Fruit fly (Drosophila melanogaster) whole organism, embryonic: ENCODE results near the gene ATP8B.

ENCODE experiments used
- Atf6 ChIP-seq: fragments of 200-800 bp; sonication (Bioruptor generic); IDR thresholded peaks from 2 replicates; pipeline ENCODE4 v1.3.6; 2022; ENCODE audit warnings: missing biosample characterization, missing genetic modification characterization
- CG10274 ChIP-seq: fragments of 200-800 bp; sonication (Bioruptor generic); optimal IDR thresholded peaks from 3 replicates; lab custom pipeline; 2017; ENCODE audit warnings: missing biosample characterization, mild to moderate bottlenecking, missing genetic modification characterization
- CG10959 ChIP-seq: fragments of 200-800 bp; sonication (Bioruptor generic); IDR thresholded peaks from 2 replicates; pipeline ENCODE4 v1.3.6; 2022; ENCODE audit warnings: missing biosample characterization, missing genetic modification characterization
- CG11456 ChIP-seq: fragments of 200-800 bp; sonication (Bioruptor generic); IDR thresholded peaks from 3 replicates; pipeline ENCODE4 v1.3.6; 2022; ENCODE audit warnings: missing biosample characterization, missing genetic modification characterization
- CG11723 ChIP-seq: fragments of 200-800 bp; sonication (Bioruptor generic); optimal IDR thresholded peaks from 2 replicates; lab custom pipeline; 2017; ENCODE audit warnings: missing biosample characterization, mild to moderate bottlenecking, missing genetic modification characterization
- CG14014 ChIP-seq: fragments of 200-800 bp; sonication (Bioruptor generic); IDR thresholded peaks from 2 replicates; pipeline ENCODE4 v1.3.6; 2022; ENCODE audit warnings: missing biosample characterization, missing genetic modification characterization
- CG14441 ChIP-seq: fragments of 200-800 bp; sonication (Bioruptor generic); IDR thresholded peaks from 2 replicates; pipeline ENCODE4 v1.3.6; 2022; ENCODE audit warnings: missing biosample characterization, missing genetic modification characterization
- CG1529 ChIP-seq: fragments of 200-800 bp; sonication (Bioruptor generic); optimal IDR thresholded peaks from 3 replicates; lab custom pipeline; 2018; ENCODE audit warnings: missing biosample characterization, missing genetic modification characterization
- CG16779 ChIP-seq: fragments of 200-800 bp; sonication (Bioruptor generic); IDR thresholded peaks from 2 replicates; pipeline ENCODE4 v1.3.6; 2022; ENCODE audit warnings: missing biosample characterization, missing genetic modification characterization
- CG16813 ChIP-seq: fragments of 200-800 bp; sonication (Bioruptor generic); IDR thresholded peaks from 3 replicates; pipeline ENCODE4 v1.3.6; 2022; ENCODE audit warnings: missing biosample characterization, missing genetic modification characterization; ENCODE audit not compliant: partially characterized antibody
- CG1792 ChIP-seq: fragments of 200-800 bp; sonication (Bioruptor generic); optimal IDR thresholded peaks from 2 replicates; lab custom pipeline; 2016; ENCODE audit warnings: missing biosample characterization, missing genetic modification characterization
- CG2120 ChIP-seq: fragments of 200-800 bp; sonication (Bioruptor generic); optimal IDR thresholded peaks from 3 replicates; lab custom pipeline; 2016; ENCODE audit warnings: missing biosample characterization, missing genetic modification characterization
- CG2712 ChIP-seq: fragments of 200-800 bp; optimal IDR thresholded peaks from 3 replicates; lab custom pipeline; 2019; ENCODE audit warnings: missing biosample characterization, mild to moderate bottlenecking, missing genetic modification characterization, moderate library complexity
- CG31224 ChIP-seq: fragments of 200-800 bp; sonication (Bioruptor generic); IDR thresholded peaks from 2 replicates; pipeline ENCODE4 v1.3.6; 2022; ENCODE audit warnings: missing biosample characterization, missing genetic modification characterization
- CG33213 ChIP-seq: fragments of 200-800 bp; sonication (Bioruptor generic); optimal IDR thresholded peaks from 3 replicates; lab custom pipeline; 2016; ENCODE audit warnings: missing biosample characterization, missing genetic modification characterization
- CG42726 ChIP-seq: fragments of 200-800 bp; sonication (Bioruptor generic); IDR thresholded peaks from 2 replicates; pipeline ENCODE4 v1.3.6; 2022; ENCODE audit warnings: missing biosample characterization, missing genetic modification characterization; ENCODE audit not compliant: partially characterized antibody
- CG4707 ChIP-seq: fragments of 200-800 bp; sonication (Bioruptor generic); optimal IDR thresholded peaks from 2 replicates; lab custom pipeline; 2018; ENCODE audit warnings: missing biosample characterization, mild to moderate bottlenecking, missing genetic modification characterization, moderate library complexity
- CG4820 ChIP-seq: fragments of 200-800 bp; sonication (Bioruptor generic); optimal IDR thresholded peaks from 3 replicates; lab custom pipeline; 2016; ENCODE audit warnings: missing biosample characterization, missing genetic modification characterization
- CG5180 ChIP-seq: fragments of 200-800 bp; sonication (Bioruptor generic); optimal IDR thresholded peaks from 3 replicates; lab custom pipeline; 2017; ENCODE audit warnings: missing biosample characterization, missing genetic modification characterization, mild to moderate bottlenecking, moderate library complexity, missing genetic modification reagents
- CG5245 ChIP-seq: fragments of 200-800 bp; sonication (Bioruptor generic); optimal IDR thresholded peaks from 3 replicates; lab custom pipeline; 2016; ENCODE audit warnings: missing biosample characterization, missing genetic modification characterization
- CG5953 ChIP-seq: fragments of 200-800 bp; sonication (Bioruptor generic); IDR thresholded peaks from 2 replicates; pipeline ENCODE4 v1.3.6; 2022; ENCODE audit warnings: missing biosample characterization, missing genetic modification characterization
- CG6654 ChIP-seq: fragments of 200-800 bp; sonication (Bioruptor generic); optimal IDR thresholded peaks from 2 replicates; lab custom pipeline; 2017; ENCODE audit warnings: missing biosample characterization, mild to moderate bottlenecking, missing genetic modification characterization
- CG6765 ChIP-seq: fragments of 200-800 bp; sonication (Bioruptor generic); optimal IDR thresholded peaks from 3 replicates; lab custom pipeline; 2017; ENCODE audit warnings: missing biosample characterization, mild to moderate bottlenecking, missing genetic modification characterization
- CrebB ChIP-seq: fragments of 200-800 bp; sonication (Bioruptor generic); optimal IDR thresholded peaks from 3 replicates; lab custom pipeline; 2018; ENCODE audit warnings: missing biosample characterization, mild to moderate bottlenecking, missing genetic modification characterization
- D ChIP-seq, 2 experiments: fragments of 200-800 bp in 1 of 2; fragments of >200 bp in 1 of 2; sonication (Bioruptor generic) in 1 of 2; optimal IDR thresholded peaks; 2 replicates in 1 of 2; 3 replicates in 1 of 2; lab custom pipeline; 2017; ENCODE audit warnings: mild to moderate bottlenecking in 1 of 2, missing biosample characterization in 1 of 2, missing genetic modification characterization in 1 of 2, missing genetic modification reagents in 1 of 2
- HmgD ChIP-seq: fragments of 200-800 bp; sonication (Bioruptor generic); optimal IDR thresholded peaks from 3 replicates; lab custom pipeline; 2016; ENCODE audit warnings: missing biosample characterization, missing genetic modification characterization
- Meics ChIP-seq: fragments of 200-800 bp; sonication (Bioruptor generic); optimal IDR thresholded peaks from 2 replicates; lab custom pipeline; 2017; ENCODE audit warnings: missing biosample characterization, mild to moderate bottlenecking, missing genetic modification characterization
- Neu2 ChIP-seq: fragments of 200-800 bp; sonication (Bioruptor generic); optimal IDR thresholded peaks from 3 replicates; lab custom pipeline; 2016; ENCODE audit warnings: missing biosample characterization, missing genetic modification characterization, borderline replicate concordance
- NfI ChIP-seq: fragments of 200-800 bp; sonication (Bioruptor generic); optimal IDR thresholded peaks from 3 replicates; lab custom pipeline; 2018; ENCODE audit warnings: missing biosample characterization, mild to moderate bottlenecking, missing genetic modification characterization, moderate library complexity
- PHDP ChIP-seq: fragments of 200-800 bp; sonication (Bioruptor generic); optimal IDR thresholded peaks from 3 replicates; lab custom pipeline; 2018; ENCODE audit warnings: missing biosample characterization, mild to moderate bottlenecking, missing genetic modification characterization, moderate library complexity
- Six4 ChIP-seq: fragments of 200-800 bp; sonication (Bioruptor generic); optimal IDR thresholded peaks from 2 replicates; lab custom pipeline; 2016; ENCODE audit warnings: missing biosample characterization, missing genetic modification characterization
- Sox100B ChIP-seq: fragments of 200-800 bp; sonication (Bioruptor generic); optimal IDR thresholded peaks from 3 replicates; lab custom pipeline; 2018; ENCODE audit warnings: missing biosample characterization, mild to moderate bottlenecking, missing genetic modification characterization
- Xbp1 ChIP-seq: fragments of 200-800 bp; sonication (Bioruptor generic); optimal IDR thresholded peaks from 3 replicates; lab custom pipeline; 2016; ENCODE audit warnings: missing biosample characterization, mild to moderate bottlenecking, missing genetic modification characterization
- bowl ChIP-seq: fragments of 200-800 bp; sonication (Bioruptor generic); IDR thresholded peaks from 2 replicates; pipeline ENCODE4 v1.3.6; 2022; ENCODE audit warnings: missing biosample characterization, missing genetic modification characterization
- br ChIP-seq: fragments of >200 bp; optimal IDR thresholded peaks from 2 replicates; lab custom pipeline; 2017
- btn ChIP-seq: fragments of 200-800 bp; sonication (Bioruptor generic); optimal IDR thresholded peaks from 2 replicates; lab custom pipeline; 2016; ENCODE audit warnings: missing biosample characterization, missing genetic modification characterization
- chif ChIP-seq, 2 experiments: fragments of 200-800 bp; sonication (Bioruptor generic); optimal IDR thresholded peaks; 3 replicates each; lab custom pipeline; 2016; ENCODE audit warnings: missing biosample characterization in 2 of 2, missing genetic modification characterization in 2 of 2
- chm ChIP-seq: fragments of 200-800 bp; sonication (Bioruptor generic); IDR thresholded peaks from 2 replicates; pipeline ENCODE4 v1.3.6; 2022; ENCODE audit warnings: missing biosample characterization, missing genetic modification characterization
- da ChIP-seq: fragments of 200-800 bp; sonication (Bioruptor generic); optimal IDR thresholded peaks from 2 replicates; lab custom pipeline; 2016; ENCODE audit warnings: missing biosample characterization, missing genetic modification characterization
- esg ChIP-seq: fragments of 200-800 bp; sonication (Bioruptor generic); conservative IDR thresholded peaks from 2 replicates; pipeline ENCODE4 v1.3.6; 2022; ENCODE audit warnings: missing biosample characterization, missing genetic modification characterization
- eve ChIP-seq, 2 experiments: fragments of >200 bp; optimal IDR thresholded peaks; 2 replicates each; lab custom pipeline; 2017; ENCODE audit warnings: missing biosample characterization in 2 of 2, missing genetic modification characterization in 2 of 2
- fd102C ChIP-seq: fragments of 200-800 bp; sonication (Bioruptor generic); optimal IDR thresholded peaks from 2 replicates; lab custom pipeline; 2018; ENCODE audit warnings: missing biosample characterization, mild to moderate bottlenecking, missing genetic modification characterization, moderate library complexity
- fru ChIP-seq: fragments of >200 bp; optimal IDR thresholded peaks from 2 replicates; lab custom pipeline; 2017
- h ChIP-seq: fragments of >200 bp; optimal IDR thresholded peaks from 2 replicates; lab custom pipeline; 2017
- pan ChIP-seq, 4 experiments: fragments of >200 bp in 3 of 4; fragments of 200-800 bp in 1 of 4; sonication (Bioruptor generic) in 1 of 4; optimal IDR thresholded peaks in 3 of 4; IDR thresholded peaks in 1 of 4; 2 replicates each; pipeline versions ENCODE4 v1.3.6 to Lab custom; 2017 to 2022; ENCODE audit warnings: missing biosample characterization in 2 of 4, missing genetic modification characterization in 2 of 4, mixed read lengths in 1 of 4
- salm ChIP-seq: fragments of 200-800 bp; sonication (Bioruptor generic); optimal IDR thresholded peaks from 2 replicates; lab custom pipeline; 2018; ENCODE audit warnings: missing biosample characterization, mild to moderate bottlenecking, missing genetic modification characterization
- sd ChIP-seq: fragments of 200-800 bp; sonication (Bioruptor generic); optimal IDR thresholded peaks from 3 replicates; lab custom pipeline; 2018; ENCODE audit warnings: missing biosample characterization, mild to moderate bottlenecking, missing genetic modification characterization, moderate library complexity
- slbo ChIP-seq: fragments of 200-800 bp; sonication (Bioruptor generic); IDR thresholded peaks from 2 replicates; pipeline ENCODE4 v1.3.6; 2022; ENCODE audit warnings: missing biosample characterization, missing genetic modification characterization
- toy ChIP-seq: fragments of 200-800 bp; sonication (Bioruptor generic); IDR thresholded peaks from 2 replicates; pipeline ENCODE4 v1.3.6; 2022; ENCODE audit warnings: missing biosample characterization, missing genetic modification characterization
- ttk ChIP-seq: fragments of 200-800 bp; sonication (Bioruptor generic); IDR thresholded peaks from 2 replicates; pipeline ENCODE4 v2.1.2; 2022; ENCODE audit warnings: missing biosample characterization, missing genetic modification characterization
- twi ChIP-seq: fragments of 200-800 bp; optimal IDR thresholded peaks from 2 replicates; lab custom pipeline; 2019; ENCODE audit warnings: missing biosample characterization, mild to moderate bottlenecking, missing genetic modification characterization, moderate library complexity

The ATP8B gene

dm6 chr3R:12121161-12121560 lies 30.7 kb upstream of the ATP8B start (continued):
- TF ChIP-seq CG1792 (GFP tag; lab: Kevin White, UChicago) (peak; percentile 81), CG10274 (GFP tag; lab: Kevin White, UChicago) (peak; percentile 77), twi (tag; lab: Kevin White, UChicago) (peak; percentile 60), h (lab: Kevin White, UChicago) (no peak), CG11723 (GFP tag; lab: Kevin White, UChicago) (peak; percentile 80), CG14014 (GFP tag; lab: Robert Waterston, UW) (peak; percentile 90), CG6765 (GFP tag; lab: Kevin White, UChicago) (peak; percentile 84), CG5953 (GFP tag; lab: Robert Waterston, UW) (peak; percentile 95), D (optimal IDR thresholded peaks at IDR 0.05; lab: Kevin White, UChicago) (no peak), D (GFP tag; optimal IDR thresholded peaks at IDR 0.05; lab: Kevin White, UChicago) (peak; percentile 83), Six4 (GFP tag; lab: Kevin White, UChicago) (peak; percentile 70), CG5180 (GFP tag; lab: Kevin White, UChicago) (peak; percentile 81), Neu2 (peak; percentile 58), ttk (GFP tag; lab: Robert Waterston, UW) (peak; percentile 96), CG16813 (GFP tag; lab: Robert Waterston, UW) (0 out of 3 replicates have a peak, but pooled peaks have one; percentile 38), Atf6 (peak; percentile 83), fd102C (GFP tag; lab: Kevin White, UChicago) (peak; percentile 81), CG33213 (GFP tag; lab: Kevin White, UChicago) (peak; percentile 94), PHDP (peak; percentile 83), esg (GFP tag; lab: Robert Waterston, UW) (peak; percentile 67), CG2712 (tag; lab: Kevin White, UChicago) (peak; percentile 74), da (peak; percentile 84), Sox100B (GFP tag; lab: Kevin White, UChicago) (peak; percentile 68), CG16779 (GFP tag; lab: Robert Waterston, UW) (peak; percentile 95), salm (tag; lab: Kevin White, UChicago) (peak; percentile 48), bowl (GFP tag; lab: Robert Waterston, UW) (peak; percentile 76), sd (tag; lab: Kevin White, UChicago) (no peak), pan (optimal IDR thresholded peaks at IDR 0.05; lab: Kevin White, UChicago) (no peak), pan (GFP tag; optimal IDR thresholded peaks at IDR 0.05 in 1 of 2, IDR thresholded peaks at IDR 0.05 in 1 of 2) (peak in 1 of 2 experiments; percentile 93), slbo (peak; percentile 99), CG42726 (GFP tag; lab: Robert Waterston, UW) (peak; percentile 56; the same call in 1 of the 2 replicates), CG6654 (GFP tag; lab: Kevin White, UChicago) (peak; percentile 80), CrebB (tag; lab: Kevin White, UChicago) (peak; percentile 62), eve (GFP tag; optimal IDR thresholded peaks at IDR 0.05; lab: Kevin White, UChicago) (peak in 1 of 2 experiments; percentile 19), btn (peak; percentile 82), CG31224 (GFP tag; lab: Robert Waterston, UW) (peak; percentile 91), HmgD (GFP tag; lab: Kevin White, UChicago) (peak; percentile 93), chm (GFP tag; lab: Robert Waterston, UW) (peak; percentile 95), chif (GFP tag; optimal IDR thresholded peaks at IDR 0.05; lab: Kevin White, UChicago) (peak; percentile 85 to 93), CG5245 (GFP tag; lab: Kevin White, UChicago) (peak; percentile 84), Xbp1 (GFP tag; lab: Kevin White, UChicago) (peak; percentile 95), CG4820 (GFP tag; lab: Kevin White, UChicago) (peak; percentile 84), CG11456 (GFP tag; lab: Robert Waterston, UW) (peak; percentile 99), Meics (GFP tag; lab: Kevin White, UChicago) (peak; percentile 90), br (lab: Kevin White, UChicago) (no peak), CG14441 (peak; percentile 93), CG4707 (GFP tag; lab: Kevin White, UChicago) (peak; percentile 55), toy (peak; percentile 87), CG1529 (GFP tag; lab: Kevin White, UChicago) (peak; percentile 71), fru (lab: Kevin White, UChicago) (no peak), CG10959 (GFP tag; lab: Robert Waterston, UW) (peak; percentile 87), CG2120 (GFP tag; lab: Kevin White, UChicago) (peak; percentile 73), NfI (GFP tag; lab: Kevin White, UChicago) (peak; percentile 95)
